Worm (Caenorhabditis elegans): ENCODE results near the gene unc-17.
A peak's percentile ranks its signal among the peaks of the same experiment; 100 is the strongest.
"Not testable (repeated sequence)": the region's sequence is repeated elsewhere in the genome, so short reads cannot be mapped to it uniquely, and the experiment has no call there.

Gene unc-17

DNA sequence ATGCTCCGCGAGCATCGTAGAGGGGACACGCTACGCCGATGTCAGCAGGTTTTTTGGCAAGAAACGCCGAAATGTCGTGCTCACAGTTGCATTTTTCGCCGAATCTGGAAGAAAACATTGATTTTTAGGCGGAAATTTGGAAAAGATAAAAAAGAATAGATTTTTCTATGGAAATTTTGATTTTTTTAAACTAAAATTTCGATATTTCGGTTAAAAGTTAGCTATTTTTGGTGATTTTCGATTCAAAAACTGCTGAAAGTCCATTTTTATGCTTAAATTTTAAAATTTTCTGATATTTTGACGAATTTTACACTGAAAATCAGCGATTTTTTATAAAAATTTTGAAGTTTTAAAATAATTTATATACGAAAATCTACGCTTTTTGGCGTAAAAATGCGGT, 27.1 kb downstream of the unc-17 start:
- TF ChIP-seq unc-98 (GFP tag; IDR thresholded peaks at IDR 0.05) (no peak), fos-1 (tag; optimal IDR thresholded peaks at IDR 0.05) (no peak), nhr-84 (tag; optimal IDR thresholded peaks at IDR 0.05) (no peak), tbx-2 (tag; optimal IDR thresholded peaks at IDR 0.05) (no peak), hpl-2 (GFP tag; optimal IDR thresholded peaks at IDR 0.05) (no peak), nhr-12 (tag; optimal IDR thresholded peaks at IDR 0.05) (no peak), egl-13 (tag; optimal IDR thresholded peaks at IDR 0.05) (no peak), nhr-85 (tag) (no peak), lir-3 (tag; optimal IDR thresholded peaks at IDR 0.05; ENCODE audit: poor library complexity) (no peak), jun-1 (tag; optimal IDR thresholded peaks at IDR 0.05) (no peak), aly-2 (tag; optimal IDR thresholded peaks at IDR 0.05) (no peak), nhr-28 (tag; optimal IDR thresholded peaks at IDR 0.05) (no peak), elt-3 (tag; optimal IDR thresholded peaks at IDR 0.05) (no peak), pqm-1 (tag; optimal IDR thresholded peaks at IDR 0.05) (no peak), unc-130 (tag; optimal IDR thresholded peaks at IDR 0.05) (no peak), tlp-1 (tag; optimal IDR thresholded peaks at IDR 0.05) (no peak), egl-27 (tag; optimal IDR thresholded peaks at IDR 0.05) (no peak), vab-15 (tag; optimal IDR thresholded peaks at IDR 0.05) (no peak), ces-1 (GFP tag; optimal IDR thresholded peaks at IDR 0.05) (no peak)

DNA sequence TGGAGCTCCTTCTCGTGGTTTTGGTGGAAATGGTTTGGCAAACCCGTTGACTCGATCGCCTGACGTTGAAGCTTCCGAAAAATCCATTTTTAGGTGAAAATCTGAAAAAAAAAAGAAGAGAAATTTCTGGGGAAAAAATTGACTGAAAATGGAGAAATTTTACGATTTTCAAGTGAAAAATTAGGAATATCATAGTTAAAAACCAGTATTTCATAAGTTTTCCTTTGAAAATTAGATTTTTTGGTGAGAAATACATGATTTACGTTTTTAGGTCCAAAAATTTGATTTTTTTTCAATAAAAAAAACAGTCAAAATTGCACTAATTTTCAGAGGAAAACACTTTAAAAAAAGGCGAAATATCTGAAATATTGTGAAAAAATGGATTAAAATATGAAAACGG, 31.0 kb downstream of the unc-17 start, which contains the start of gene taf-2:
Gene taf-2 (minus strand): TSS at position 101 of the 400 bp plus-strand sequence.
- no peak for TF ChIP-seq alr-1 (tag; optimal IDR thresholded peaks at IDR 0.05; ENCODE audit: borderline replicate concordance)
- no peak for TF ChIP-seq zag-1 (tag; optimal IDR thresholded peaks at IDR 0.05)
- TF ChIP-seq ets-5 (GFP tag; IDR thresholded peaks at IDR 0.05): no peak
- TF ChIP-seq dpl-1 (GFP tag; optimal IDR thresholded peaks at IDR 0.05): no peak
- no peak for TF ChIP-seq C04F5.9 (tag; optimal IDR thresholded peaks at IDR 0.05)
- TF ChIP-seq ama-1 (optimal IDR thresholded peaks at IDR 0.05): no peak

DNA sequence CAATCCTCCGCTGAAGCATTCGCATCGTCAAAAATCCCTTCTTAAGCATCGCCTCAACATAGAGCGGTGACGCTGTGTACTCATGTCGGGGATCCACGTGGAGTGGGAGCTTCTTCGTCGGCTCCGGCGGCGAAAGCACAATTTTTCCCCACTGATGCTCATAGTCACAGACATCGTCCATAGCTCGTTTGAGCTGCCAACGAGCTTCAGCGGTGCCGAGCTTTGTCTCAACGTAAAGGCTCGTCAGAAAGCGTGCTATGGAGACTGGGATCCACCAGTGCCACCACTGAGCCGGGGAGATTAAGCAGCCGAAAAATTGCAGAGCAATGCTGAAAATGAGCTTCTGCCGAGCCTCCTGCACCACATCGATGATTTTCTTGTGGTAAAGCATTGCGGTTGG, 33.7 kb downstream of the unc-17 start:
- TF ChIP-seq mab-9 (GFP tag; IDR thresholded peaks at IDR 0.05) (no peak), efl-1 (optimal IDR thresholded peaks at IDR 0.05) (no peak), efl-1 (GFP tag; optimal IDR thresholded peaks at IDR 0.05 in 1 of 2) (no peak), efl-3 (GFP tag; optimal IDR thresholded peaks at IDR 0.05) (no peak), lin-15B (tag; optimal IDR thresholded peaks at IDR 0.05) (no peak), zip-4 (GFP tag; optimal IDR thresholded peaks at IDR 0.05) (no peak)

DNA sequence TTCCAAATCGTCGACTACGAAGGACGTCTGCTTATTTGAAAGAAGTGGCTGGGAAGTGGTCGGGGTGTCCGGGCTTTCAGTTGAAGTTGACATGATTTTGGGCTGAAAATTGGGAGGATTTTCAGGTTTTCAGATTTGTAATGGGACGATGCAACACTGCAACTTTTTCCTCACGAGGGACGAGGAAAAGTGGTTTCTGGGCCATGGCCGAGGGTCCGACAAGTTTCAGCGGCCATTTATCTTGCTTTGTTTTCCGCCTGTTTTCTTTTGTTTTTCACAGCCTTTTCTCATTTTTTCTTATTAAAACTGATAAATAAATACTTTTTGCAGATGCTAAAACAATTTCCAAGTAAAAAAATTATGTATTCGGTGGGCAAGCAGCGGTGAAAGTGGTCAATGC, 41.7 kb downstream of the unc-17 start, which contains the start of gene blos-7:
Gene blos-7 (minus strand): TSS at position 101 of the 400 bp plus-strand sequence.
- not testable (repeated sequence) for TF ChIP-seq mab-9 (GFP tag; IDR thresholded peaks at IDR 0.05); isw-1 (GFP tag; IDR thresholded peaks at IDR 0.05); nhr-90 (tag; optimal IDR thresholded peaks at IDR 0.05; ENCODE audit: poor library complexity)

DNA sequence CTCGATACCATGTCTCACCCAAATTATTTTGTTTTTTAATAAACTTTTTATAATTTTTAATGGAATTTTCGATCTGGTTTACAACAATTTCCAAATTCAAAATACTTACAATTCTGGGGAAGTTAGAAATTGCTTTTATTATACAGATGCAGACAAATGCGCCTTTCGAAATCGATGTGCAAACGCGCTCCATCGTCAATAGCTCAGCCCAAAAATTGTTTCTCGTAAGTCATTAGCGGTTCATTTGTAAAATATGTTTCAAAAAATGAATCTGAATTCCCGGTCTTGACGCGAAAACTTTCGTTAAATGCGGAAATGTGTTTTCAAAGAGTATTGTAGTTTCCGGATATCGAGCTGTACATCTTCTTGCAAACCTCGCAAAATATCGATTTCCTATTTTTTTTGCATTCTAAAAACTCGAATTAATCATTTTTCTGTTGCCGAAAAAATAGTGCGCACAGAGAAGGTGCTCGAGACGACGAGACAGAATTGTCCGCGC, 45.0 kb downstream of the unc-17 start, which contains the start of gene Y37E11B.1:
Gene Y37E11B.1 (plus strand): TSS at position 145 of the 499 bp plus-strand sequence.
- TF ChIP-seq zip-4 (GFP tag; optimal IDR thresholded peaks at IDR 0.05) (no peak), skn-1 (tag; optimal IDR thresholded peaks at IDR 0.05) (peak; percentile 4), vab-15 (tag; optimal IDR thresholded peaks at IDR 0.05) (no peak), zag-1 (tag; optimal IDR thresholded peaks at IDR 0.05) (no peak), lin-35 (GFP tag; optimal IDR thresholded peaks at IDR 0.05) (peak in 1 of 2 experiments; percentile 16), ceh-63 (GFP tag; optimal IDR thresholded peaks at IDR 0.05) (no peak), hlh-17 (GFP tag; optimal IDR thresholded peaks at IDR 0.05; ENCODE audit: borderline replicate concordance) (no peak), efl-1 (optimal IDR thresholded peaks at IDR 0.05) (peak in 1 of 2 experiments; percentile 53), efl-1 (GFP tag; optimal IDR thresholded peaks at IDR 0.05 in 1 of 2) (peak; percentile 38 to 91), pqm-1 (tag; optimal IDR thresholded peaks at IDR 0.05) (no peak), unc-62 (GFP tag; optimal IDR thresholded peaks at IDR 0.05) (no peak), ztf-11 (tag; optimal IDR thresholded peaks at IDR 0.05) (no peak), lsy-2 (tag; optimal IDR thresholded peaks at IDR 0.05) (peak in 1 of 2 experiments; percentile 44), lin-13 (GFP tag; optimal IDR thresholded peaks at IDR 0.05) (no peak), pax-3 (tag; optimal IDR thresholded peaks at IDR 0.05) (no peak), nhr-237 (tag; optimal IDR thresholded peaks at IDR 0.05) (no peak), dsc-1 (tag; optimal IDR thresholded peaks at IDR 0.05) (no peak), unc-98 (GFP tag; IDR thresholded peaks at IDR 0.05) (no peak), fkh-8 (tag; optimal IDR thresholded peaks at IDR 0.05) (peak; percentile 25), dpl-1 (GFP tag; optimal IDR thresholded peaks at IDR 0.05) (peak in 1 of 3 experiments; percentile 30), xbp-1 (tag; optimal IDR thresholded peaks at IDR 0.05) (no peak)
